Fruit fly (Drosophila melanogaster) whole organism, embryonic: ENCODE measurements around the gene Gli.

Experiments used
- ATbp ChIP-seq: fragments of 200-800 bp; sonication (Bioruptor generic); optimal IDR thresholded peaks from 2 replicates; lab custom pipeline; 2017; ENCODE audit warnings: missing biosample characterization, mild to moderate bottlenecking, missing genetic modification characterization, missing genetic modification reagents
- Adf1 ChIP-seq: fragments of 200-800 bp; sonication (Bioruptor generic); IDR thresholded peaks from 2 replicates; pipeline ENCODE4 v1.3.6; 2022; ENCODE audit warnings: missing biosample characterization, missing genetic modification characterization
- CG11085 ChIP-seq: fragments of 200-800 bp; sonication (Bioruptor generic); IDR thresholded peaks from 2 replicates; pipeline ENCODE4 v1.3.6; 2022; ENCODE audit warnings: missing biosample characterization, missing genetic modification characterization
- CG11560 ChIP-seq: fragments of 200-800 bp; sonication (Bioruptor generic); IDR thresholded peaks from 3 replicates; pipeline ENCODE4 v1.3.6; 2022; ENCODE audit warnings: missing biosample characterization, missing genetic modification characterization
- CG14014 ChIP-seq: fragments of 200-800 bp; sonication (Bioruptor generic); IDR thresholded peaks from 2 replicates; pipeline ENCODE4 v1.3.6; 2022; ENCODE audit warnings: missing biosample characterization, missing genetic modification characterization
- CG15601 ChIP-seq: fragments of 200-800 bp; sonication (Bioruptor generic); optimal IDR thresholded peaks from 3 replicates; lab custom pipeline; 2019; ENCODE audit warnings: missing biosample characterization, mild to moderate bottlenecking, missing genetic modification characterization, moderate library complexity
- CG1603 ChIP-seq: fragments of 200-800 bp; sonication (Bioruptor generic); optimal IDR thresholded peaks from 2 replicates; lab custom pipeline; 2019; ENCODE audit warnings: missing biosample characterization, mild to moderate bottlenecking, missing genetic modification characterization, moderate library complexity
- CG17186 ChIP-seq: fragments of 200-800 bp; sonication (Bioruptor generic); optimal IDR thresholded peaks from 3 replicates; lab custom pipeline; 2017; ENCODE audit warnings: missing biosample characterization, missing genetic modification reagents, missing genetic modification characterization
- CG1792 ChIP-seq: fragments of 200-800 bp; sonication (Bioruptor generic); optimal IDR thresholded peaks from 2 replicates; lab custom pipeline; 2016; ENCODE audit warnings: missing biosample characterization, missing genetic modification characterization
- CG1832 ChIP-seq: fragments of 200-800 bp; sonication (Bioruptor generic); optimal IDR thresholded peaks from 2 replicates; lab custom pipeline; 2017; ENCODE audit warnings: missing biosample characterization, mild to moderate bottlenecking, missing genetic modification characterization, inconsistent platforms
- CG18619 ChIP-seq: fragments of 200-800 bp; sonication (Bioruptor generic); optimal IDR thresholded peaks from 3 replicates; lab custom pipeline; 2017; ENCODE audit warnings: missing biosample characterization, mild to moderate bottlenecking, missing genetic modification characterization
- CG18764 ChIP-seq: fragments of 200-800 bp; sonication (Bioruptor generic); optimal IDR thresholded peaks from 3 replicates; lab custom pipeline; 2016; ENCODE audit warnings: missing biosample characterization, missing genetic modification characterization
- CG2116 ChIP-seq: fragments of 200-800 bp; sonication (Bioruptor generic); optimal IDR thresholded peaks from 3 replicates; lab custom pipeline; 2018; ENCODE audit warnings: missing biosample characterization, mild to moderate bottlenecking, missing genetic modification characterization
- CG2875 ChIP-seq: fragments of 200-800 bp; sonication (Bioruptor generic); optimal IDR thresholded peaks from 2 replicates; lab custom pipeline; 2017; ENCODE audit warnings: missing biosample characterization, mild to moderate bottlenecking, missing genetic modification characterization, missing genetic modification reagents
- CG33557 ChIP-seq: fragments of 200-800 bp; sonication (Bioruptor generic); optimal IDR thresholded peaks from 2 replicates; lab custom pipeline; 2019; ENCODE audit warnings: missing biosample characterization, mild to moderate bottlenecking, missing genetic modification characterization, moderate library complexity
- CG3407 ChIP-seq: fragments of 200-800 bp; sonication (Bioruptor generic); optimal IDR thresholded peaks from 2 replicates; lab custom pipeline; 2018; ENCODE audit warnings: missing biosample characterization, mild to moderate bottlenecking, missing genetic modification characterization
- CG43689 ChIP-seq: fragments of 200-800 bp; sonication (Bioruptor generic); IDR thresholded peaks from 2 replicates; pipeline ENCODE4 v1.3.6; 2022; ENCODE audit warnings: missing biosample characterization, missing genetic modification characterization
- CG6765 ChIP-seq: fragments of 200-800 bp; sonication (Bioruptor generic); optimal IDR thresholded peaks from 3 replicates; lab custom pipeline; 2017; ENCODE audit warnings: missing biosample characterization, mild to moderate bottlenecking, missing genetic modification characterization
- CG6854 ChIP-seq: fragments of 200-800 bp; sonication (Bioruptor generic); optimal IDR thresholded peaks from 3 replicates; lab custom pipeline; 2017; ENCODE audit warnings: missing biosample characterization, mild to moderate bottlenecking, missing genetic modification characterization
- CG7372 ChIP-seq: fragments of 200-800 bp; sonication (Bioruptor generic); IDR thresholded peaks from 2 replicates; pipeline ENCODE4 v1.3.6; 2022; ENCODE audit warnings: missing biosample characterization, missing genetic modification characterization
- CG9437 ChIP-seq: fragments of 200-800 bp; sonication (Bioruptor generic); optimal IDR thresholded peaks from 2 replicates; lab custom pipeline; 2018; ENCODE audit warnings: missing biosample characterization, mild to moderate bottlenecking, missing genetic modification characterization
- Deaf1 ChIP-seq: fragments of 200-800 bp; optimal IDR thresholded peaks from 3 replicates; lab custom pipeline; 2019; ENCODE audit warnings: missing biosample characterization, mild to moderate bottlenecking, missing genetic modification characterization, moderate library complexity
- Fer2 ChIP-seq: fragments of 200-800 bp; sonication (Bioruptor generic); optimal IDR thresholded peaks from 2 replicates; lab custom pipeline; 2018; ENCODE audit warnings: missing biosample characterization, mild to moderate bottlenecking, missing genetic modification characterization, moderate library complexity
- Mad ChIP-seq: fragments of 200-800 bp; sonication (Bioruptor generic); optimal IDR thresholded peaks from 2 replicates; lab custom pipeline; 2016; ENCODE audit warnings: missing biosample characterization, missing genetic modification characterization
- Mrtf ChIP-seq: fragments of 200-800 bp; sonication (Bioruptor generic); IDR thresholded peaks from 3 replicates; pipeline ENCODE4 v1.3.6; 2022; ENCODE audit warnings: missing biosample characterization, missing genetic modification characterization
- NfI ChIP-seq: fragments of 200-800 bp; sonication (Bioruptor generic); optimal IDR thresholded peaks from 3 replicates; lab custom pipeline; 2018; ENCODE audit warnings: missing biosample characterization, mild to moderate bottlenecking, missing genetic modification characterization, moderate library complexity
- Oaz ChIP-seq: fragments of 200-800 bp; sonication (Bioruptor generic); IDR thresholded peaks from 2 replicates; pipeline ENCODE4 v1.3.6; 2022; ENCODE audit warnings: missing biosample characterization, missing genetic modification characterization
- Optix ChIP-seq: fragments of 200-800 bp; sonication (Bioruptor generic); IDR thresholded peaks from 3 replicates; pipeline ENCODE4 v1.3.6; 2022; ENCODE audit warnings: missing biosample characterization, missing genetic modification characterization
- Xrp1 ChIP-seq: fragments of 200-800 bp; sonication (Bioruptor generic); IDR thresholded peaks from 2 replicates; pipeline ENCODE4 v1.3.6; 2022; ENCODE audit warnings: missing biosample characterization, missing genetic modification characterization
- YL-1 ChIP-seq: fragments of 200-800 bp; sonication (Bioruptor generic); optimal IDR thresholded peaks from 3 replicates; lab custom pipeline; 2017; ENCODE audit warnings: missing biosample characterization, mild to moderate bottlenecking, missing genetic modification characterization
- cg ChIP-seq: fragments of 200-800 bp; sonication (Bioruptor generic); optimal IDR thresholded peaks from 3 replicates; lab custom pipeline; 2019; ENCODE audit warnings: missing biosample characterization, mild to moderate bottlenecking, missing genetic modification characterization, moderate library complexity
- chinmo ChIP-seq: fragments of 200-800 bp; sonication (Bioruptor generic); IDR thresholded peaks from 4 replicates; pipeline ENCODE4 v1.3.6; 2022; ENCODE audit warnings: missing biosample characterization, missing genetic modification characterization; ENCODE audit not compliant: partially characterized antibody
- dmrt99B ChIP-seq: fragments of 200-800 bp; sonication (Bioruptor generic); optimal IDR thresholded peaks from 2 replicates; lab custom pipeline; 2018; ENCODE audit warnings: missing biosample characterization, mild to moderate bottlenecking, missing genetic modification characterization, moderate library complexity
- her ChIP-seq: fragments of 200-800 bp; sonication (Bioruptor generic); optimal IDR thresholded peaks from 2 replicates; lab custom pipeline; 2016; ENCODE audit warnings: missing biosample characterization, missing genetic modification characterization
- hkb ChIP-seq, 2 experiments: fragments of 200-800 bp in 1 of 2; fragments of >200 bp in 1 of 2; sonication (Bioruptor generic) in 1 of 2; IDR thresholded peaks in 1 of 2; optimal IDR thresholded peaks in 1 of 2; 2 replicates each; pipeline versions ENCODE4 v1.3.6 to Lab custom; 2017 to 2022; ENCODE audit warnings: missing biosample characterization in 1 of 2, missing genetic modification characterization in 1 of 2
- ind ChIP-seq: fragments of 200-800 bp; sonication (Bioruptor generic); optimal IDR thresholded peaks from 3 replicates; lab custom pipeline; 2016; ENCODE audit warnings: missing biosample characterization, missing genetic modification characterization
- inv ChIP-seq: fragments of 200-800 bp; sonication (Bioruptor generic); IDR thresholded peaks from 2 replicates; pipeline ENCODE4 v1.3.6; 2022; ENCODE audit warnings: missing biosample characterization, missing genetic modification characterization; ENCODE audit not compliant: partially characterized antibody
- kay ChIP-seq: fragments of 200-800 bp; sonication (Bioruptor generic); optimal IDR thresholded peaks from 2 replicates; lab custom pipeline; 2016; ENCODE audit warnings: missing biosample characterization, missing genetic modification characterization
- kni ChIP-seq: fragments of 200-800 bp; sonication (Bioruptor generic); optimal IDR thresholded peaks from 3 replicates; lab custom pipeline; 2017; ENCODE audit warnings: mild to moderate bottlenecking, missing biosample characterization, missing genetic modification reagents, missing genetic modification characterization
- lola ChIP-seq, 3 experiments: fragments of >200 bp in 2 of 3; fragments of 200-800 bp in 1 of 3; sonication (Bioruptor generic) in 1 of 3; optimal IDR thresholded peaks; 2 replicates each; lab custom pipeline; 2017 to 2019; ENCODE audit warnings: missing biosample characterization in 3 of 3, missing genetic modification characterization in 3 of 3, mild to moderate bottlenecking in 1 of 3, moderate library complexity in 1 of 3
- sna ChIP-seq: fragments of 200-800 bp; sonication (Bioruptor generic); IDR thresholded peaks from 2 replicates; pipeline ENCODE4 v1.3.6; 2022; ENCODE audit warnings: missing biosample characterization, missing genetic modification characterization; ENCODE audit not compliant: partially characterized antibody
- sr ChIP-seq: fragments of 200-800 bp; sonication (Bioruptor generic); IDR thresholded peaks from 3 replicates; pipeline ENCODE4 v1.3.6; 2022; ENCODE audit warnings: missing biosample characterization, missing genetic modification characterization
- stwl ChIP-seq: fragments of 200-800 bp; sonication (Bioruptor generic); optimal IDR thresholded peaks from 3 replicates; lab custom pipeline; 2018; ENCODE audit warnings: missing biosample characterization, mild to moderate bottlenecking, missing genetic modification characterization, moderate library complexity
- tll ChIP-seq, 2 experiments: fragments of 200-800 bp in 1 of 2; fragments of >200 bp in 1 of 2; sonication (Bioruptor generic) in 1 of 2; optimal IDR thresholded peaks; 2 replicates each; lab custom pipeline; 2017 to 2019; ENCODE audit warnings: missing biosample characterization in 2 of 2, missing genetic modification characterization in 2 of 2, mild to moderate bottlenecking in 1 of 2, moderate library complexity in 1 of 2
- twi ChIP-seq: fragments of 200-800 bp; optimal IDR thresholded peaks from 2 replicates; lab custom pipeline; 2019; ENCODE audit warnings: missing biosample characterization, mild to moderate bottlenecking, missing genetic modification characterization, moderate library complexity
- zf30C ChIP-seq: fragments of 200-800 bp; sonication (Bioruptor generic); optimal IDR thresholded peaks from 3 replicates; lab custom pipeline; 2018; ENCODE audit warnings: missing biosample characterization, mild to moderate bottlenecking, missing genetic modification characterization
- zfh2 ChIP-seq: fragments of 200-800 bp; sonication (Bioruptor generic); optimal IDR thresholded peaks from 2 replicates; lab custom pipeline; 2016; ENCODE audit warnings: missing biosample characterization, missing genetic modification characterization

Gli gene

DNA sequence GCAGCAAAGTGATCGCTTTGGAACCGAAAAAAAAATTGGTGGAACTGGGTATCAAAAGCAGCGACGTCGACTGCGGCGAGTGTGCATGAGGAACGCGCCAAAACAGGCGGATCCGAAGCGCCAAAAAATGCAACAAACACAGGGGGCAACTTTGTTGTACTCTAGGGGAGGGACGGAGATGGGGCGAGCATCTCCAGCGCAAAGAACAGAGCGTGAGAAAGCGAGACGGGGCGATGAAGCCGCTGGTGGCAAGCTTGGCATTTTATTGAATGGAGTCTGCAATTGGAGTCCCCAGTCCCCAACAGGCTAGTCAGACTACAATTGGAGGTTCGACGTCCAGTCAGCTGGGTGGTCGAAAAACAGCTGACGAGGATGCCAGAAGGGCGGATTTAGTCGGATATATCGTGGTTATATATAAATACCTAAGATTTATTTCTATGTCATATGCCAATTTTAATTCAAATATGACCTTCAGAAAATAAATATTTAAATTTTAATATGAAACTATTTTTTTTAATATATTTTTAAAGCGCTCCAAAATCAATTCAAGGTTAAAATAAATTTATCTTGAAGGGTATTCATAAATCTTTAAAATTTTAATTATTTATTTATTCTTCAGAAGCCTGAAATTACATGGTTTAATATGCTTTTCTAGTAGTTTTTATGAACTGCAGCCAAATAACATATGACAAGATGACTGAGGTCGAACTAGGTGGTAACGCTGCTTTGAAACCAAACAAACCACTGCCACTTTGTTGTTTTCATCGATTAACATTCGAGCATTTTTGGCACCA, 15.8 kb downstream of the Gli start (continued):
- no peak for TF ChIP-seq kni
- no peak for TF ChIP-seq cg
- TF ChIP-seq kay (GFP tag; lab: Kevin White, UChicago): peak; percentile 64
- no peak for TF ChIP-seq sr (GFP tag; lab: Robert Waterston, UW)
- peak; percentile 47 for TF ChIP-seq CG1832 (GFP tag; lab: Kevin White, UChicago)
- peak; percentile 94 for TF ChIP-seq CG15601 (tag; lab: Kevin White, UChicago)
- TF ChIP-seq inv (GFP tag; lab: Robert Waterston, UW): no peak
- TF ChIP-seq CG6765 (GFP tag; lab: Kevin White, UChicago): peak; percentile 82
- no peak for TF ChIP-seq hkb (optimal IDR thresholded peaks at IDR 0.05; lab: Kevin White, UChicago)
- TF ChIP-seq hkb (GFP tag; IDR thresholded peaks at IDR 0.05; lab: Robert Waterston, UW): peak; percentile 76
- TF ChIP-seq CG18619: peak; percentile 92
- no peak for TF ChIP-seq CG43689
- TF ChIP-seq CG18764 (GFP tag; lab: Kevin White, UChicago): peak; percentile 77
- TF ChIP-seq CG9437 (GFP tag; lab: Kevin White, UChicago): peak; percentile 95
- peak; percentile 93 for TF ChIP-seq dmrt99B
- peak; percentile 98 for TF ChIP-seq CG33557
- TF ChIP-seq Oaz: peak; percentile 45; the same call in 1 of the 2 replicates
- peak; percentile 86 for TF ChIP-seq CG2875 (GFP tag; lab: Kevin White, UChicago)
- no peak for TF ChIP-seq chinmo (GFP tag; lab: Robert Waterston, UW)
- TF ChIP-seq CG1603 (tag; lab: Kevin White, UChicago): peak; percentile 6
- no peak; the same call in 1 of the 2 replicates for TF ChIP-seq CG11085 (GFP tag; lab: Robert Waterston, UW)
- TF ChIP-seq CG6854 (GFP tag; lab: Kevin White, UChicago): peak; percentile 81
- TF ChIP-seq ind (GFP tag; lab: Kevin White, UChicago): peak; percentile 87
- TF ChIP-seq sna (GFP tag; lab: Robert Waterston, UW): no peak
- no peak for TF ChIP-seq CG17186 (GFP tag; lab: Kevin White, UChicago)
- peak; percentile 83 for TF ChIP-seq NfI (GFP tag; lab: Kevin White, UChicago)
- peak; percentile 81 for TF ChIP-seq Fer2 (tag; lab: Kevin White, UChicago)
- peak; percentile 75 for TF ChIP-seq ATbp (GFP tag; lab: Kevin White, UChicago)
- TF ChIP-seq zfh2 (GFP tag; lab: Kevin White, UChicago): peak; percentile 37
- TF ChIP-seq Mrtf (GFP tag; lab: Robert Waterston, UW): peak; percentile 51; the same call in 1 of the 3 replicates
- TF ChIP-seq stwl (tag; lab: Kevin White, UChicago): peak; percentile 40
- TF ChIP-seq twi (tag; lab: Kevin White, UChicago): peak; percentile 94
- TF ChIP-seq her (GFP tag; lab: Kevin White, UChicago): no peak
- TF ChIP-seq Optix (GFP tag; lab: Robert Waterston, UW): peak; percentile 72; the same call in 2 of the 3 replicates
- TF ChIP-seq CG1792: no peak
- TF ChIP-seq YL-1 (GFP tag; lab: Kevin White, UChicago): peak; percentile 68
- peak; percentile 91 for TF ChIP-seq Xrp1
- TF ChIP-seq Adf1: peak; percentile 51
- TF ChIP-seq CG3407: peak; percentile 79
- peak; percentile 74 for TF ChIP-seq Deaf1 (tag; lab: Kevin White, UChicago)
- peak; percentile 42 for TF ChIP-seq Mad (GFP tag; lab: Kevin White, UChicago)
- TF ChIP-seq zf30C (GFP tag; lab: Kevin White, UChicago): no peak
- TF ChIP-seq CG11560: peak; percentile 65; the same call in 2 of the 3 replicates
- peak in 1 of 2 experiments; percentile 6 for TF ChIP-seq tll (GFP tag; optimal IDR thresholded peaks at IDR 0.05; lab: Kevin White, UChicago)
- peak; percentile 69 for TF ChIP-seq CG7372 (GFP tag; lab: Robert Waterston, UW)
- TF ChIP-seq CG14014: peak; percentile 62; the same call in 1 of the 2 replicates
- TF ChIP-seq CG2116 (GFP tag; lab: Kevin White, UChicago): peak; percentile 66
- TF ChIP-seq lola (GFP tag; optimal IDR thresholded peaks at IDR 0.05; lab: Kevin White, UChicago): peak in 1 of 3 experiments; percentile 98
